Fruit fly (Drosophila melanogaster) whole organism, pupa: ENCODE data around the gene CG14354.

Experiments used
- CG10348 ChIP-seq: fragments of 200-800 bp; sonication (Bioruptor generic); IDR thresholded peaks from 2 replicates; pipeline ENCODE4 v1.3.6; 2022; ENCODE audit warnings: missing biosample characterization, missing genetic modification characterization
- CG12605 ChIP-seq: fragments of 200-800 bp; sonication (Bioruptor generic); IDR thresholded peaks from 2 replicates; pipeline ENCODE4 v1.3.6; 2022; ENCODE audit warnings: missing biosample characterization, missing genetic modification characterization
- CG15710 ChIP-seq: fragments of 200-800 bp; sonication (Bioruptor generic); optimal IDR thresholded peaks from 2 replicates; lab custom pipeline; 2018; ENCODE audit warnings: missing biosample characterization, mild to moderate bottlenecking, missing genetic modification characterization, moderate library complexity
- CG17806 ChIP-seq: fragments of 200-800 bp; sonication (Bioruptor generic); optimal IDR thresholded peaks from 2 replicates; lab custom pipeline; 2018; ENCODE audit warnings: missing biosample characterization, mild to moderate bottlenecking, missing genetic modification characterization, moderate library complexity
- CG34367 ChIP-seq: fragments of 200-800 bp; sonication (Bioruptor generic); optimal IDR thresholded peaks from 2 replicates; lab custom pipeline; 2018; ENCODE audit warnings: missing biosample characterization, mild to moderate bottlenecking, missing genetic modification characterization
- CG4496 ChIP-seq: fragments of 200-800 bp; sonication (Bioruptor generic); IDR thresholded peaks from 3 replicates; pipeline ENCODE4 v1.3.6; 2022; ENCODE audit warnings: missing biosample characterization, missing genetic modification characterization
- CG8159 ChIP-seq: fragments of 200-800 bp; sonication (Bioruptor generic); optimal IDR thresholded peaks from 3 replicates; lab custom pipeline; 2018; ENCODE audit warnings: missing biosample characterization, mild to moderate bottlenecking, missing genetic modification characterization, moderate library complexity
- CG8301 ChIP-seq: fragments of 200-800 bp; sonication (Bioruptor generic); optimal IDR thresholded peaks from 2 replicates; lab custom pipeline; 2018; ENCODE audit warnings: missing biosample characterization, mild to moderate bottlenecking, missing genetic modification characterization
- CG9948 ChIP-seq: fragments of 200-800 bp; sonication (Bioruptor generic); optimal IDR thresholded peaks from 2 replicates; lab custom pipeline; 2018; ENCODE audit warnings: missing biosample characterization, mild to moderate bottlenecking, missing genetic modification characterization, moderate library complexity
- EcR ChIP-seq: fragments of 200-800 bp; sonication (Bioruptor generic); optimal IDR thresholded peaks from 3 replicates; lab custom pipeline; 2019; ENCODE audit warnings: missing biosample characterization, missing genetic modification characterization, mild to moderate bottlenecking, moderate library complexity, missing genetic modification reagents
- Ets98B ChIP-seq: fragments of 200-800 bp; sonication (Bioruptor generic); IDR thresholded peaks from 2 replicates; pipeline ENCODE4 v1.3.6; 2022; ENCODE audit warnings: missing biosample characterization, missing genetic modification characterization
- Pif1A ChIP-seq: fragments of 200-800 bp; sonication (Bioruptor generic); optimal IDR thresholded peaks from 3 replicates; lab custom pipeline; 2016; ENCODE audit warnings: missing biosample characterization, missing genetic modification characterization
- Pif1B ChIP-seq: fragments of 200-800 bp; sonication (Bioruptor generic); optimal IDR thresholded peaks from 3 replicates; lab custom pipeline; 2016; ENCODE audit warnings: missing biosample characterization, missing genetic modification characterization

dm6 chr3R:25815179-25815578 lies at the start of gene CG14354:
- no peak for TF ChIP-seq Pif1B (GFP tag; lab: Kevin White, UChicago)
- TF ChIP-seq CG8301, result no peak
- TF ChIP-seq CG10348 (GFP tag; lab: Robert Waterston, UW), result no peak
- TF ChIP-seq CG4496 (GFP tag; lab: Robert Waterston, UW), result no peak
- TF ChIP-seq Ets98B (GFP tag; lab: Robert Waterston, UW), result no peak
- TF ChIP-seq CG15710 (tag; lab: Kevin White, UChicago), result no peak
- TF ChIP-seq CG8159 (tag; lab: Kevin White, UChicago), result no peak
- no peak for TF ChIP-seq CG17806 (tag; lab: Kevin White, UChicago)
- no peak for TF ChIP-seq EcR
- no peak for TF ChIP-seq CG9948 (tag; lab: Kevin White, UChicago)
- no peak for TF ChIP-seq CG12605 (GFP tag; lab: Robert Waterston, UW)
- TF ChIP-seq Pif1A, result no peak
- no peak for TF ChIP-seq CG34367
